Fruit fly (Drosophila melanogaster) whole organism: ENCODE results near the gene CG3815.

Experiments
- CG8478 ChIP-seq: fragments of >200 bp; optimal IDR thresholded peaks from 2 replicates; lab custom pipeline; 2018; ENCODE audit warnings: inconsistent platforms
- psq ChIP-seq: fragments of >200 bp; optimal IDR thresholded peaks from 2 replicates; lab custom pipeline; 2017
- usp ChIP-seq: fragments of >200 bp; optimal IDR thresholded peaks from 2 replicates; lab custom pipeline; 2017; ENCODE audit warnings: missing biosample characterization, missing genetic modification characterization, mixed read lengths

DNA sequence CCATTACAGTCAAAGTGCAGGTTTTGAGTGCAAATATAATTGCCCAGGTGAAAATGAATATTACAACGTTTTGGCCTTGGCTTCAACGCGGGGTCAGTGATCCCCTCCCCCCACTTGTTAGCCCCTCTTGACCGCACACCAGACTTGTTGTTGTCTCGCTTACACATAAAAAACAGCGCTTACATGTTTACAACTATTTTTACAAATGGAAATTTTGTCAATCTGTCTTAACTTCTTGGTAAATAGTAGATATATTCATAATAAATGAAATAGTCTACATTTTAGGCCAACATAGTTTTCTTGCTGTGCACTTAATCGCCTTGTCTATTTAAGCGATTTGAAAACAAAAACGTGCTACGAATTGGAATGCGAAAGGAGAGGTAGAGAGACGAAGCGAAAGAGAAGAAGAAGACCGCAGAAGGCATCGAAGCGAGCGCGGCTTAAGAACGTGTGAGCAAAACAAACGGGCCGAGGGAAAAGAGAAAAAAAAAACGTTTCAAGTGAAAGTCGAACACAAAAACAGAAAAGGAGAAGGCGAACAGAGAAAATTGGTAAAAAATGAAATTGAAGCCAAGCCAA, 44.9 kb downstream of the CG3815 start:
- no peak for TF ChIP-seq usp (GFP tag; lab: Kevin White, UChicago)
- no peak for TF ChIP-seq psq
- no peak for TF ChIP-seq CG8478 (lab: Kevin White, UChicago)
